Fruit fly (Drosophila melanogaster) whole organism, embryonic: ENCODE measurements around the gene Reck.

Experiments used
- CG10147 ChIP-seq: fragments of 200-800 bp; sonication (Bioruptor generic); optimal IDR thresholded peaks from 2 replicates; lab custom pipeline; 2019; ENCODE audit warnings: missing biosample characterization, mild to moderate bottlenecking, missing genetic modification characterization, moderate library complexity
- CG10431 ChIP-seq: fragments of 200-800 bp; sonication (Bioruptor generic); optimal IDR thresholded peaks from 3 replicates; lab custom pipeline; 2018; ENCODE audit warnings: missing biosample characterization, mild to moderate bottlenecking, missing genetic modification characterization
- CG11093 ChIP-seq: fragments of 200-800 bp; sonication (Bioruptor generic); IDR thresholded peaks from 3 replicates; pipeline ENCODE4 v1.3.6; 2022; ENCODE audit warnings: missing biosample characterization, missing genetic modification characterization
- CG12659 ChIP-seq: fragments of 200-800 bp; sonication (Bioruptor generic); optimal IDR thresholded peaks from 3 replicates; lab custom pipeline; 2017; ENCODE audit warnings: mild to moderate bottlenecking, missing biosample characterization, missing genetic modification reagents, missing genetic modification characterization
- CG13424 ChIP-seq: fragments of 200-800 bp; sonication (Bioruptor generic); optimal IDR thresholded peaks from 2 replicates; lab custom pipeline; 2019; ENCODE audit warnings: missing biosample characterization, mild to moderate bottlenecking, missing genetic modification characterization, moderate library complexity
- CG14710 ChIP-seq: fragments of 200-800 bp; sonication (Bioruptor generic); optimal IDR thresholded peaks from 3 replicates; lab custom pipeline; 2019; ENCODE audit warnings: missing biosample characterization, mild to moderate bottlenecking, missing genetic modification characterization, moderate library complexity
- CG15479 ChIP-seq: fragments of 200-800 bp; sonication (Bioruptor generic); optimal IDR thresholded peaks from 3 replicates; lab custom pipeline; 2019; ENCODE audit warnings: missing biosample characterization, mild to moderate bottlenecking, missing genetic modification characterization, moderate library complexity
- CG15696 ChIP-seq: fragments of 200-800 bp; sonication (Bioruptor generic); optimal IDR thresholded peaks from 2 replicates; lab custom pipeline; 2019; ENCODE audit warnings: missing biosample characterization, mild to moderate bottlenecking, missing genetic modification characterization, moderate library complexity
- CG2199 ChIP-seq: fragments of 200-800 bp; sonication (Bioruptor generic); IDR thresholded peaks from 3 replicates; pipeline ENCODE4 v1.3.6; 2022; ENCODE audit warnings: missing biosample characterization, missing genetic modification characterization
- CG31224 ChIP-seq: fragments of 200-800 bp; sonication (Bioruptor generic); IDR thresholded peaks from 2 replicates; pipeline ENCODE4 v1.3.6; 2022; ENCODE audit warnings: missing biosample characterization, missing genetic modification characterization
- CG3995 ChIP-seq: fragments of 200-800 bp; sonication (Bioruptor generic); optimal IDR thresholded peaks from 3 replicates; lab custom pipeline; 2016; ENCODE audit warnings: missing biosample characterization, missing genetic modification characterization
- CG7556 ChIP-seq: fragments of 200-800 bp; sonication (Bioruptor generic); optimal IDR thresholded peaks from 2 replicates; lab custom pipeline; 2017; ENCODE audit warnings: missing biosample characterization, mild to moderate bottlenecking, missing genetic modification characterization
- CG7928 ChIP-seq: fragments of 200-800 bp; sonication (Bioruptor generic); optimal IDR thresholded peaks from 2 replicates; lab custom pipeline; 2017; ENCODE audit warnings: missing biosample characterization, mild to moderate bottlenecking, missing genetic modification characterization
- CG8765 ChIP-seq: fragments of 200-800 bp; sonication (Bioruptor generic); IDR thresholded peaks from 2 replicates; pipeline ENCODE4 v1.3.6; 2022; ENCODE audit warnings: missing biosample characterization, missing genetic modification characterization
- CG9437 ChIP-seq: fragments of 200-800 bp; sonication (Bioruptor generic); optimal IDR thresholded peaks from 2 replicates; lab custom pipeline; 2018; ENCODE audit warnings: missing biosample characterization, mild to moderate bottlenecking, missing genetic modification characterization
- Deaf1 ChIP-seq: fragments of 200-800 bp; optimal IDR thresholded peaks from 3 replicates; lab custom pipeline; 2019; ENCODE audit warnings: missing biosample characterization, mild to moderate bottlenecking, missing genetic modification characterization, moderate library complexity
- Dek ChIP-seq: fragments of 200-800 bp; sonication (Bioruptor generic); optimal IDR thresholded peaks from 3 replicates; lab custom pipeline; 2019; ENCODE audit warnings: missing biosample characterization, mild to moderate bottlenecking, missing genetic modification characterization, moderate library complexity
- Dll ChIP-seq: fragments of 200-800 bp; sonication (Bioruptor generic); IDR thresholded peaks from 4 replicates; pipeline ENCODE4 v1.3.6; 2022; ENCODE audit warnings: missing biosample characterization, missing genetic modification characterization; ENCODE audit not compliant: partially characterized antibody
- Eip74EF ChIP-seq, 2 experiments: fragments of 200-800 bp in 1 of 2; fragments of >200 bp in 1 of 2; sonication (Bioruptor generic) in 1 of 2; optimal IDR thresholded peaks; 2 replicates each; lab custom pipeline; 2017 to 2019; ENCODE audit warnings: missing biosample characterization in 2 of 2, missing genetic modification characterization in 2 of 2, mild to moderate bottlenecking in 1 of 2, moderate library complexity in 1 of 2
- Fer1 ChIP-seq: fragments of 200-800 bp; sonication (Bioruptor generic); optimal IDR thresholded peaks from 2 replicates; lab custom pipeline; 2017; ENCODE audit warnings: missing biosample characterization, mild to moderate bottlenecking, missing genetic modification characterization
- Hr3 ChIP-seq: fragments of 200-800 bp; sonication (Bioruptor generic); optimal IDR thresholded peaks from 3 replicates; lab custom pipeline; 2016; ENCODE audit warnings: missing biosample characterization, missing genetic modification characterization
- Hsf ChIP-seq: fragments of 200-800 bp; sonication (Bioruptor generic); optimal IDR thresholded peaks from 3 replicates; lab custom pipeline; 2016; ENCODE audit warnings: missing biosample characterization, missing genetic modification characterization
- Spps ChIP-seq: fragments of 200-800 bp; sonication (Bioruptor generic); optimal IDR thresholded peaks from 2 replicates; lab custom pipeline; 2018; ENCODE audit warnings: missing biosample characterization, mild to moderate bottlenecking, missing genetic modification characterization
- Sry-δ ChIP-seq: fragments of 200-800 bp; sonication (Bioruptor generic); optimal IDR thresholded peaks from 2 replicates; lab custom pipeline; 2016; ENCODE audit warnings: missing biosample characterization, missing genetic modification characterization
- Tbp ChIP-seq: fragments of >200 bp; optimal IDR thresholded peaks from 2 replicates; lab custom pipeline; 2018; ENCODE audit warnings: missing biosample characterization, missing genetic modification characterization
- bsh ChIP-seq, 2 experiments: fragments of 200-800 bp; sonication (Bioruptor generic); optimal IDR thresholded peaks; 2 replicates each; lab custom pipeline; 2017 to 2018; ENCODE audit warnings: mild to moderate bottlenecking in 2 of 2, missing biosample characterization in 2 of 2, missing genetic modification characterization in 2 of 2, moderate library complexity in 1 of 2
- chif ChIP-seq, 2 experiments: fragments of 200-800 bp; sonication (Bioruptor generic); optimal IDR thresholded peaks; 3 replicates each; lab custom pipeline; 2016; ENCODE audit warnings: missing biosample characterization in 2 of 2, missing genetic modification characterization in 2 of 2
- chinmo ChIP-seq: fragments of 200-800 bp; sonication (Bioruptor generic); IDR thresholded peaks from 4 replicates; pipeline ENCODE4 v1.3.6; 2022; ENCODE audit warnings: missing biosample characterization, missing genetic modification characterization; ENCODE audit not compliant: partially characterized antibody
- danr ChIP-seq: fragments of 200-800 bp; sonication (Bioruptor generic); IDR thresholded peaks from 2 replicates; pipeline ENCODE4 v1.3.6; 2022; ENCODE audit warnings: missing biosample characterization, missing genetic modification characterization
- dimm ChIP-seq: fragments of 200-800 bp; sonication (Bioruptor generic); IDR thresholded peaks from 2 replicates; pipeline ENCODE4 v1.3.6; 2022; ENCODE audit warnings: missing biosample characterization, missing genetic modification characterization
- emc ChIP-seq: fragments of 200-800 bp; sonication (Bioruptor generic); optimal IDR thresholded peaks from 2 replicates; lab custom pipeline; 2016; ENCODE audit warnings: missing biosample characterization, missing genetic modification characterization
- esg ChIP-seq: fragments of 200-800 bp; sonication (Bioruptor generic); conservative IDR thresholded peaks from 2 replicates; pipeline ENCODE4 v1.3.6; 2022; ENCODE audit warnings: missing biosample characterization, missing genetic modification characterization
- fu2 ChIP-seq: fragments of 200-800 bp; sonication (Bioruptor generic); optimal IDR thresholded peaks from 2 replicates; lab custom pipeline; 2016; ENCODE audit warnings: missing biosample characterization, missing genetic modification characterization
- grn ChIP-seq: fragments of 200-800 bp; sonication (Bioruptor generic); optimal IDR thresholded peaks from 3 replicates; lab custom pipeline; 2017; ENCODE audit warnings: missing biosample characterization, missing genetic modification characterization
- hth ChIP-seq: fragments of >200 bp; optimal IDR thresholded peaks from 2 replicates; lab custom pipeline; 2017; ENCODE audit warnings: inconsistent platforms
- jing ChIP-seq: fragments of 200-800 bp; sonication (Bioruptor generic); optimal IDR thresholded peaks from 2 replicates; lab custom pipeline; 2018; ENCODE audit warnings: missing biosample characterization, mild to moderate bottlenecking, missing genetic modification characterization
- klu ChIP-seq: fragments of 200-800 bp; sonication (Bioruptor generic); IDR thresholded peaks from 2 replicates; pipeline ENCODE4 v1.3.6; 2022; ENCODE audit warnings: missing biosample characterization, missing genetic modification characterization
- mld ChIP-seq: fragments of 200-800 bp; sonication (Bioruptor generic); IDR thresholded peaks from 3 replicates; pipeline ENCODE4 v1.3.6; 2022; ENCODE audit warnings: missing biosample characterization, missing genetic modification characterization; ENCODE audit not compliant: partially characterized antibody
- nerfin-1 ChIP-seq: fragments of 200-800 bp; sonication (Bioruptor generic); optimal IDR thresholded peaks from 3 replicates; lab custom pipeline; 2019; ENCODE audit warnings: missing biosample characterization, mild to moderate bottlenecking, missing genetic modification characterization, moderate library complexity
- oc ChIP-seq: fragments of 200-800 bp; sonication (Bioruptor generic); optimal IDR thresholded peaks from 2 replicates; lab custom pipeline; 2018; ENCODE audit warnings: missing biosample characterization, mild to moderate bottlenecking, missing genetic modification characterization, moderate library complexity
- p53 ChIP-seq: fragments of 200-800 bp; sonication (Bioruptor generic); optimal IDR thresholded peaks from 2 replicates; lab custom pipeline; 2016; ENCODE audit warnings: missing biosample characterization, missing genetic modification characterization
- psq ChIP-seq: fragments of 200-800 bp; sonication (Bioruptor generic); optimal IDR thresholded peaks from 2 replicates; lab custom pipeline; 2017; ENCODE audit warnings: missing biosample characterization, missing genetic modification characterization
- shn ChIP-seq: fragments of 200-800 bp; sonication (Bioruptor generic); optimal IDR thresholded peaks from 3 replicates; lab custom pipeline; 2016; ENCODE audit warnings: missing biosample characterization, missing genetic modification characterization
- sisA ChIP-seq: fragments of 200-800 bp; sonication (Bioruptor generic); IDR thresholded peaks from 2 replicates; pipeline ENCODE4 v1.3.6; 2022; ENCODE audit warnings: missing biosample characterization, missing genetic modification characterization
- sqz ChIP-seq: fragments of 200-800 bp; sonication (Bioruptor generic); optimal IDR thresholded peaks from 3 replicates; lab custom pipeline; 2018; ENCODE audit warnings: missing biosample characterization, mild to moderate bottlenecking, missing genetic modification characterization
- tup ChIP-seq: fragments of 200-800 bp; sonication (Bioruptor generic); optimal IDR thresholded peaks from 2 replicates; lab custom pipeline; 2016; ENCODE audit warnings: missing biosample characterization, mild to moderate bottlenecking, missing genetic modification characterization, moderate library complexity
- twi ChIP-seq: fragments of 200-800 bp; optimal IDR thresholded peaks from 2 replicates; lab custom pipeline; 2019; ENCODE audit warnings: missing biosample characterization, mild to moderate bottlenecking, missing genetic modification characterization, moderate library complexity
- tx ChIP-seq: fragments of 200-800 bp; sonication (Bioruptor generic); optimal IDR thresholded peaks from 2 replicates; lab custom pipeline; 2016; ENCODE audit warnings: missing biosample characterization, missing genetic modification characterization
- yki ChIP-seq: fragments of >200 bp; optimal IDR thresholded peaks from 3 replicates; lab custom pipeline; 2018
- zf30C ChIP-seq: fragments of 200-800 bp; sonication (Bioruptor generic); optimal IDR thresholded peaks from 3 replicates; lab custom pipeline; 2018; ENCODE audit warnings: missing biosample characterization, mild to moderate bottlenecking, missing genetic modification characterization

Gene Reck

DNA sequence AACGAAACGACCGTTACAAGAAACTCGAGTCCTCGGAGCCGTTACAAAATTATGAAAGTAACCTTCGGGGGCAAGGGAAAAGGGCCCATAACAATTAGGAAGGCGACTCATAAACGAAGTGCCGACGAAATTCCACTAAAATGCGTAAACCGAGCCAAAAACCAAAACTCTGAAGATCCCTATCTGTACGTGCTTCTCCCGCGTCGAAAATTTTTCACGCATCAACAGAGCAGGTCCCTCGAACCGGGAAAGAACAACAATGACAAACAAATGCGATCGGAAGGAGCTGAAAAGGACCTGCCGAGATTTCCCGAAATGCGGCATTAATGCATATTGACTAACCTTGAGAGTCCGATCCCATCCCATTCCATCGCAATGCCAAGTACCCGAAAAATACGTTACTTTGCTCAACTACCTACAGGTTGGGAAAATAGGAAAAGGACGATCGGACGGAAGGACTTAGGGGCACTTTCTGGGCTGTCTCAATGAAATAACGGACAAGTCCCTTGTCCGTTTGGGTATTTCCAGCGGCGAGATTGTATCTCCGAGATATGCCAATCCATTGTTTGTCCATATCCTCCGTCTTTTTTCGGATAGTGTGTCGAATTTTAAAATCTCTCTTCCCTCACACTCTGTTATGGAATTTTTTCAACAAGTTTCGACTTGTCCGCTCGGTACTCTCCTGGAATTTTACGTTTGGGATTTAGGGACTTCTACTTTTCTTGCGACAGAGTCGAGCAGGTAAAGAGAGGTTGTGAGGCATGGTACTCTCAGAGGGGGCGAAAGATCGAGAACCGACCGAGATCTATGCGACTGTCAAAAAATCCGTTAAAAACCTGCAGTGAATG lies 45.9 kb downstream of the Reck start (continued):
- TF ChIP-seq Hsf (GFP tag; lab: Kevin White, UChicago) (no peak), grn (GFP tag; lab: Kevin White, UChicago) (peak; percentile 67), nerfin-1 (tag; lab: Kevin White, UChicago) (no peak), jing (GFP tag; lab: Kevin White, UChicago) (no peak), klu (GFP tag; lab: Robert Waterston, UW) (no peak), Spps (tag; lab: Kevin White, UChicago) (no peak), p53 (GFP tag; lab: Kevin White, UChicago) (peak; percentile 100), zf30C (peak; percentile 0), CG9437 (GFP tag; lab: Kevin White, UChicago) (no peak), CG11093 (GFP tag; lab: Robert Waterston, UW) (no peak), psq (GFP tag; lab: Kevin White, UChicago) (no peak), twi (tag; lab: Kevin White, UChicago) (peak; percentile 66), CG2199 (peak; percentile 57; the same call in 2 of the 3 replicates), oc (tag; lab: Kevin White, UChicago) (no peak), dimm (GFP tag; lab: Robert Waterston, UW) (no peak), CG3995 (GFP tag; lab: Kevin White, UChicago) (no peak), fu2 (GFP tag; lab: Kevin White, UChicago) (no peak), yki (lab: Kevin White, UChicago) (no peak), shn (GFP tag; lab: Kevin White, UChicago) (no peak), Fer1 (GFP tag; lab: Kevin White, UChicago) (no peak), CG10147 (GFP tag; lab: Kevin White, UChicago) (no peak), danr (GFP tag; lab: Robert Waterston, UW) (no peak), Deaf1 (tag; lab: Kevin White, UChicago) (no peak), tx (GFP tag; lab: Kevin White, UChicago) (no peak), CG12659 (no peak), mld (GFP tag; lab: Robert Waterston, UW) (no peak), emc (GFP tag; lab: Kevin White, UChicago) (no peak), hth (lab: Kevin White, UChicago) (peak; percentile 31), bsh (GFP tag; optimal IDR thresholded peaks at IDR 0.05; lab: Kevin White, UChicago) (no peak), chif (GFP tag; optimal IDR thresholded peaks at IDR 0.05; lab: Kevin White, UChicago) (no peak), CG10431 (GFP tag; lab: Kevin White, UChicago) (no peak), esg (GFP tag; lab: Robert Waterston, UW) (no peak), CG31224 (GFP tag; lab: Robert Waterston, UW) (no peak), Hr3 (GFP tag; lab: Kevin White, UChicago) (no peak), Dll (GFP tag; lab: Robert Waterston, UW) (no peak), Eip74EF (GFP tag; optimal IDR thresholded peaks at IDR 0.05; lab: Kevin White, UChicago) (no peak), Sry-δ (no peak), tup (no peak), Dek (tag; lab: Kevin White, UChicago) (no peak), CG7928 (GFP tag; lab: Kevin White, UChicago) (no peak), CG8765 (GFP tag; lab: Robert Waterston, UW) (no peak), CG7556 (GFP tag; lab: Kevin White, UChicago) (no peak), CG15696 (no peak), Tbp (GFP tag; lab: Kevin White, UChicago) (no peak), sisA (no peak), CG13424 (tag; lab: Kevin White, UChicago) (no peak), chinmo (GFP tag; lab: Robert Waterston, UW) (no peak), CG14710 (tag; lab: Kevin White, UChicago) (no peak), CG15479 (GFP tag; lab: Kevin White, UChicago) (peak; percentile 100), sqz (no peak)
